Worm (Caenorhabditis elegans) whole organism, L4 larva: ENCODE measurements around the gene srg-61.

ENCODE experiments used
- aly-2 ChIP-seq: sonication (generic microtip); optimal IDR thresholded peaks from 2 replicates; lab custom pipeline; 2018; ENCODE audit warnings: missing biosample characterization, missing genetic modification characterization
- hmg-1.1 ChIP-seq: fragments of 200-800 bp; sonication (Bioruptor generic); IDR thresholded peaks from 2 replicates; pipeline ENCODE4 v1.3.6; 2022; ENCODE audit warnings: missing genetic modification reagents, missing genetic modification characterization, missing compliant biosample characterization
- mdl-1 ChIP-seq, 2 experiments: fragments of 150-350 bp in 1 of 2; sonication (generic microtip) in 1 of 2; optimal IDR thresholded peaks; 2 replicates each; lab custom pipeline; 2014 to 2017; ENCODE audit warnings: missing biosample characterization in 2 of 2, missing genetic modification characterization in 2 of 2
- nhr-237 ChIP-seq: sonication (generic microtip); optimal IDR thresholded peaks from 2 replicates; lab custom pipeline; 2017; ENCODE audit warnings: missing biosample characterization, missing genetic modification characterization
- nhr-25 ChIP-seq: sonication (generic microtip); optimal IDR thresholded peaks from 2 replicates; lab custom pipeline; 2017; ENCODE audit warnings: missing genetic modification characterization, mild to moderate bottlenecking, missing compliant biosample characterization, antibody characterized with exemption, moderate library complexity, borderline replicate concordance; ENCODE audit not compliant: insufficient read depth
- nhr-77 ChIP-seq: fragments of 150-350 bp; optimal IDR thresholded peaks from 2 replicates; lab custom pipeline; 2014; ENCODE audit warnings: missing biosample characterization, missing genetic modification characterization
- unc-62 ChIP-seq, 3 experiments: fragments of 150-350 bp in 1 of 3; sonication (generic microtip); optimal IDR thresholded peaks in 2 of 3; peaks in 1 of 3; 1 replicate in 1 of 3; 2 replicates in 2 of 3; lab custom pipeline; 2014 to 2017; ENCODE audit warnings: missing biosample characterization in 3 of 3, missing genetic modification characterization in 3 of 3, missing genetic modification reagents in 3 of 3, missing genotype in 1 of 3

- TF ChIP-seq mdl-1 (tag; optimal IDR thresholded peaks at IDR 0.05; lab: Kevin White, UChicago) (no peak), nhr-237 (tag; lab: Kevin White, UChicago) (no peak), nhr-25 (tag; lab: Kevin White, UChicago) (no peak), hmg-1.1 (GFP tag; lab: Robert Waterston, UW) (no peak), nhr-77 (tag; lab: Kevin White, UChicago) (no peak), aly-2 (no peak), unc-62 (GFP tag; optimal IDR thresholded peaks at IDR 0.05 in 1 of 2; lab: Kevin White, UChicago) (no peak), unc-62 (tag; optimal IDR thresholded peaks at IDR 0.05; lab: Kevin White, UChicago) (no peak)
Measured at ce11 chrV:2771560-2771959, 31.4 kb upstream of the srg-61 start, which contains the start of gene srh-56.
